Fruit fly (Drosophila melanogaster): ENCODE results near the gene Nhe1.

Nhe1 gene

DNA sequence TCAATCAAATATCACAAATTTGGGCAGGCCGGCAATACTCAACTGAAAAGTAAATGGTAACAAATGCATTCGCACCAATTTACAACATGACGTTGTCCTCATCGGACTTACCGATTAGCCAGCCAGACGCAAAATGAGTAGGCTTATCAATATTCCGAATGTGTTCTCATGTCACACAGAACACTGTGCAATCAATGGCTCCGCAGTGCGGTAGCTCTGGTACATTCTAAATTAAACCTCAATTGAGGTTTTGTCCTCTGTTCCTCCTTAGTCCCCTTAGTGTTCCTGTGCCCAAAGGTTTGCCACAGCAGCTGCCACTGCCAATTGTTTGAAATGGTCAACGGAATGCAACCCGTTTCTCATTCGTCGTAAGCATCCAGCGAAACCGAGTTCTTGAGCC is 27.7 kb downstream of the Nhe1 start:
- no peak for TF ChIP-seq Hr83 (GFP tag; optimal IDR thresholded peaks at IDR 0.05; ENCODE audit: poor library complexity, severe bottlenecking)
- no peak for TF ChIP-seq lola (GFP tag; optimal IDR thresholded peaks at IDR 0.05)
- TF ChIP-seq GATAd (GFP tag; optimal IDR thresholded peaks at IDR 0.05): no peak
- no peak for TF ChIP-seq CG32264 (GFP tag; optimal IDR thresholded peaks at IDR 0.05)
- TF ChIP-seq dl (GFP tag; optimal IDR thresholded peaks at IDR 0.05; ENCODE audit: insufficient read depth in 1 of 2, partially characterized antibody in 2 of 2): no peak
- no peak for TF ChIP-seq fru (GFP tag; optimal IDR thresholded peaks at IDR 0.05)
- no peak for TF ChIP-seq jim (GFP tag; optimal IDR thresholded peaks at IDR 0.05)
- TF ChIP-seq Abd-B (GFP tag; optimal IDR thresholded peaks at IDR 0.05): no peak
- no peak for TF ChIP-seq CG9705 (GFP tag; optimal IDR thresholded peaks at IDR 0.05)
- TF ChIP-seq Sp1 (GFP tag; optimal IDR thresholded peaks at IDR 0.05): no peak
- TF ChIP-seq Mio (GFP tag; optimal IDR thresholded peaks at IDR 0.05): no peak
- no peak for TF ChIP-seq foxo (GFP tag; optimal IDR thresholded peaks at IDR 0.05)
- no peak for TF ChIP-seq rgr (GFP tag; optimal IDR thresholded peaks at IDR 0.05)
- TF ChIP-seq Dif (GFP tag; optimal IDR thresholded peaks at IDR 0.05; ENCODE audit: partially characterized antibody): no peak
- no peak for TF ChIP-seq dsf (GFP tag; optimal IDR thresholded peaks at IDR 0.05; ENCODE audit: borderline replicate concordance)
- TF ChIP-seq brk (GFP tag; optimal IDR thresholded peaks at IDR 0.05): no peak
- TF ChIP-seq dmrt93B (GFP tag; optimal IDR thresholded peaks at IDR 0.05): no peak
- TF ChIP-seq Rel (GFP tag; optimal IDR thresholded peaks at IDR 0.05): no peak
- TF ChIP-seq Rel (tag; optimal IDR thresholded peaks at IDR 0.05): no peak
- TF ChIP-seq Jra (GFP tag; optimal IDR thresholded peaks at IDR 0.05): no peak

- TF ChIP-seq Jra (GFP tag; optimal IDR thresholded peaks at IDR 0.05) (no peak), woc (GFP tag; optimal IDR thresholded peaks at IDR 0.05) (no peak), br (GFP tag; optimal IDR thresholded peaks at IDR 0.05) (no peak), dl (GFP tag; optimal IDR thresholded peaks at IDR 0.05; ENCODE audit: insufficient read depth in 1 of 2, partially characterized antibody in 2 of 2) (no peak), Dfd (GFP tag; optimal IDR thresholded peaks at IDR 0.05) (no peak), CG9705 (GFP tag; optimal IDR thresholded peaks at IDR 0.05) (no peak), Hr83 (GFP tag; optimal IDR thresholded peaks at IDR 0.05; ENCODE audit: poor library complexity, severe bottlenecking) (no peak), N (GFP tag; optimal IDR thresholded peaks at IDR 0.05) (no peak), OdsH (GFP tag; optimal IDR thresholded peaks at IDR 0.05) (no peak), Sp1 (GFP tag; optimal IDR thresholded peaks at IDR 0.05) (no peak), Hr78 (GFP tag; optimal IDR thresholded peaks at IDR 0.05) (no peak), HLH106 (tag; optimal IDR thresholded peaks at IDR 0.05) (no peak), lola (GFP tag; optimal IDR thresholded peaks at IDR 0.05) (no peak), Vsx2 (GFP tag; optimal IDR thresholded peaks at IDR 0.05; ENCODE audit: partially characterized antibody) (no peak)
Measured at dm6 chr2L:76048-76447, 30.5 kb downstream of the Nhe1 start, which contains the start of gene CG11374. TSS of gene CG11374 (plus strand) at chr2L:76348.

dm6 chr2L:73760-74388 is 32.7 kb downstream of the Nhe1 start:
- TF ChIP-seq woc (GFP tag; optimal IDR thresholded peaks at IDR 0.05): no peak
- TF ChIP-seq Rel (GFP tag; optimal IDR thresholded peaks at IDR 0.05): peak; percentile 55
- peak; percentile 81 for TF ChIP-seq Rel (tag; optimal IDR thresholded peaks at IDR 0.05)
- TF ChIP-seq Hnf4 (GFP tag; optimal IDR thresholded peaks at IDR 0.05): peak; percentile 4
- TF ChIP-seq GATAd (GFP tag; optimal IDR thresholded peaks at IDR 0.05): no peak
- TF ChIP-seq Mio (GFP tag; optimal IDR thresholded peaks at IDR 0.05): no peak
- TF ChIP-seq br (GFP tag; optimal IDR thresholded peaks at IDR 0.05): no peak
- TF ChIP-seq OdsH (GFP tag; optimal IDR thresholded peaks at IDR 0.05): no peak

dm6 chr2L:72752-73435 is 33.6 kb downstream of the Nhe1 start:
- no peak for TF ChIP-seq lola (GFP tag; optimal IDR thresholded peaks at IDR 0.05)
- TF ChIP-seq rgr (GFP tag; optimal IDR thresholded peaks at IDR 0.05): peak; percentile 49
- peak; percentile 79 for TF ChIP-seq fru (GFP tag; optimal IDR thresholded peaks at IDR 0.05)
- peak in 1 of 2 experiments; percentile 57 for TF ChIP-seq foxo (GFP tag; optimal IDR thresholded peaks at IDR 0.05)
- no peak for TF ChIP-seq Mio (GFP tag; optimal IDR thresholded peaks at IDR 0.05)
- TF ChIP-seq Rel (GFP tag; optimal IDR thresholded peaks at IDR 0.05): no peak
- TF ChIP-seq Rel (tag; optimal IDR thresholded peaks at IDR 0.05): peak; percentile 89
- peak; percentile 64 for TF ChIP-seq Hnf4 (GFP tag; optimal IDR thresholded peaks at IDR 0.05)
- no peak for TF ChIP-seq dmrt93B (GFP tag; optimal IDR thresholded peaks at IDR 0.05)
- TF ChIP-seq sage (GFP tag; optimal IDR thresholded peaks at IDR 0.05): no peak
- no peak for TF ChIP-seq CG32264 (GFP tag; optimal IDR thresholded peaks at IDR 0.05)
- TF ChIP-seq jim (GFP tag; optimal IDR thresholded peaks at IDR 0.05): no peak
- TF ChIP-seq HLH106 (tag; optimal IDR thresholded peaks at IDR 0.05): peak; percentile 5
- TF ChIP-seq CG9705 (GFP tag; optimal IDR thresholded peaks at IDR 0.05): no peak
- peak; percentile 76 for TF ChIP-seq Hr83 (GFP tag; optimal IDR thresholded peaks at IDR 0.05; ENCODE audit: poor library complexity, severe bottlenecking)
- no peak for TF ChIP-seq GATAd (GFP tag; optimal IDR thresholded peaks at IDR 0.05)
- no peak for TF ChIP-seq Abd-B (GFP tag; optimal IDR thresholded peaks at IDR 0.05)
- TF ChIP-seq h (GFP tag; optimal IDR thresholded peaks at IDR 0.05): peak; percentile 32
- no peak for TF ChIP-seq Jra (GFP tag; optimal IDR thresholded peaks at IDR 0.05)
- TF ChIP-seq br (GFP tag; optimal IDR thresholded peaks at IDR 0.05): peak; percentile 3
- no peak for TF ChIP-seq CrebA (GFP tag; optimal IDR thresholded peaks at IDR 0.05; ENCODE audit: borderline replicate concordance)
- peak; percentile 33 for TF ChIP-seq OdsH (GFP tag; optimal IDR thresholded peaks at IDR 0.05)
- TF ChIP-seq Vsx2 (GFP tag; optimal IDR thresholded peaks at IDR 0.05; ENCODE audit: partially characterized antibody): no peak
- TF ChIP-seq woc (GFP tag; optimal IDR thresholded peaks at IDR 0.05): no peak
- peak; percentile 80 for TF ChIP-seq Myc (optimal IDR thresholded peaks at IDR 0.05)
- TF ChIP-seq pan (optimal IDR thresholded peaks at IDR 0.05): no peak
- TF ChIP-seq Sp1 (GFP tag; optimal IDR thresholded peaks at IDR 0.05): no peak
- TF ChIP-seq psq (GFP tag; optimal IDR thresholded peaks at IDR 0.05): peak; percentile 94
- peak; percentile 45 for TF ChIP-seq sv (GFP tag; optimal IDR thresholded peaks at IDR 0.05)
- peak; percentile 19 for TF ChIP-seq ey (GFP tag; optimal IDR thresholded peaks at IDR 0.05)
- TF ChIP-seq brk (GFP tag; optimal IDR thresholded peaks at IDR 0.05): peak; percentile 65
